Worm (Caenorhabditis elegans) whole organism, L2 larva: Measurements from ENCODE around the gene mec-4.

Source experiments
- lin-39 ChIP-seq: fragments of 150-350 bp; optimal IDR thresholded peaks from 2 replicates; lab custom pipeline; 2014; ENCODE audit warnings: missing biosample characterization, missing genetic modification reagents, missing genetic modification characterization
- skn-1 ChIP-seq: sonication (generic microtip); optimal IDR thresholded peaks from 2 replicates; lab custom pipeline; 2017; ENCODE audit warnings: missing biosample characterization, missing genetic modification characterization

DNA sequence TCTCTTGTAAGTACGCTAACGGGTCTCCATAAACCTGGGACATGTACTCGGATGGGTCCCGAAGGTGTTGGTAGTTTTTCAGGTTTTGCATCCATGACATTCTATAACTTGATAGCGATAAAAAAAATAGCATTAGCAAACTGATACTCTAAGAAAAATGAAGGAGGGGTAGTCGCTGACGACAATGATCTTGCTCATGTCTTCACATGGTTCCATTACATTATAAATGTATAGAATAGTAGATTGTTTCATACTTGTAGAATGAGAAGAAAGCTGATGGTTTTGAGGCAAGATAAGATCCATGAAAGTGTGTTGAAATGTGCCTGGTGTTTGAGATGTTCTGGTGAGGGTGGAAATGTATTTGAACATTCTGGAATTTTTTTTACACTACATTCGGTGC is at the start of gene mec-4:
- no peak for TF ChIP-seq lin-39 (tag; lab: Kevin White, UChicago)
- no peak for TF ChIP-seq skn-1 (tag; lab: Kevin White, UChicago)
